Fruit fly (Drosophila melanogaster): ENCODE results near the gene robo2.

DNA sequence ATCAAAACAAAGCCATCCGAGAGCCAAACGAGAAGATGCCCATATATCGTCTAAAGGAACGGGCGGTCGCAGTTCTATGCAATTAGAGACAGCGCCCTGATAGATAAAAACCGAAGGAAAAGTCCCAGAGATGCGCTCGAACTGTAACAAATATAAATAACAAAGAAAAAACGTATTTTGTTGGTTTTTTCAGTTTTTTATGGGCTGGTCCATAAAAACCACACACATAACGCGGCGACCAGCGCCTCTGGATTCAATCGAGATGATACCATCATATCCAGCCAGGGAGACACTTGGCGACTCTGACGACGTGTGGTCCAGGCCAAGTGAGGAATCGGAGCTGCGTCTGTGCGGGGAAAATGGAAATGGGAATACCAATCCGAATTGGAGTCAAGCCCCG lies 23.3 kb upstream of the robo2 start:
- TF ChIP-seq cyc (GFP tag; optimal IDR thresholded peaks at IDR 0.05) (no peak), lz (GFP tag; optimal IDR thresholded peaks at IDR 0.05) (no peak), dac (GFP tag; optimal IDR thresholded peaks at IDR 0.05) (no peak), CG6163 (GFP tag; IDR thresholded peaks at IDR 0.05) (no peak), CG8319 (GFP tag; optimal IDR thresholded peaks at IDR 0.05) (no peak), ss (GFP tag; optimal IDR thresholded peaks at IDR 0.05) (no peak), Hr39 (GFP tag; optimal IDR thresholded peaks at IDR 0.05) (no peak), spab (GFP tag; optimal IDR thresholded peaks at IDR 0.05) (no peak), Lpt (GFP tag; optimal IDR thresholded peaks at IDR 0.05) (no peak), Met (GFP tag; optimal IDR thresholded peaks at IDR 0.05) (no peak), svp (GFP tag) (no peak), Gug (GFP tag; IDR thresholded peaks at IDR 0.05) (no peak), Sox102F (GFP tag; optimal IDR thresholded peaks at IDR 0.05) (no peak)
